Worm (Caenorhabditis elegans): ENCODE results near the gene srg-9.
A peak's percentile ranks its signal among the peaks of the same experiment; 100 is the strongest.

The srg-9 gene

DNA sequence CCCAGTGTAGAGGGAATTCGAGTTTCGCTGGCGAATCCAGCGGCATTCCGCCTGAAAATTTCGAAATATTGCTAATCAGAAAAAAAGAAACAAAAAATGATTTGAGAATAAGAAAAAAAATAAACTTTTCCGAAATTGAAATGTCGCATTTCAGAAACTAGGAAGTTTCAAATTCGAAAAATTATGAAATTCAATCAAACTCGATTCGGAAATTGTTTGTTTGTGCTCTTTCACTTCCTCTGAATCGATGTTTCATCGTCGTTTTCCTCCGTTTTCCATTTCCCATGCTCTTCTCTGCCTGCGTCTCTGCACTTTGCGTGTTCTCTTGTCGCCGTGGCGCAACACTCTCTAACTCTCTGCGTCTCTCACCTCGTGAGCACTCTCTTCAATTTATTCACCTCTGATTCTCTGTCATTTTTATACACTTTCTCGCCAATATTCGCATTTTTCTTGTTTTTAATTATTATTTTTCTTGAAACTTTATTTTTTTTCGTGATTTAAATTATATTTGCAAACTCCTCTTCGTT is 21.8 kb upstream of the srg-9 start, which contains the start of gene C18F10.7:
Gene C18F10.7 (minus strand): TSS at position 51 of the 527 bp plus-strand sequence.
- TF ChIP-seq B0336.3 (GFP tag; IDR thresholded peaks at IDR 0.05) (peak; percentile 58), ekl-4 (GFP tag; IDR thresholded peaks at IDR 0.05) (0 out of 2 replicates have a peak, but pooled peaks have one; percentile 48), ztf-18 (tag; optimal IDR thresholded peaks at IDR 0.05) (peak; percentile 33), ztf-26 (tag; optimal IDR thresholded peaks at IDR 0.05) (no peak), D2030.7 (GFP tag; IDR thresholded peaks at IDR 0.05) (peak; percentile 58), nhr-27 (tag; optimal IDR thresholded peaks at IDR 0.05) (no peak), C06A6.2 (GFP tag; conservative IDR thresholded peaks at IDR 0.05) (0 out of 2 replicates have a peak, but pooled peaks have one; percentile 16), K12H6.12 (tag; optimal IDR thresholded peaks at IDR 0.05) (no peak), tlf-1 (GFP tag; optimal IDR thresholded peaks at IDR 0.05) (no peak), snpc-1.3 (tag; optimal IDR thresholded peaks at IDR 0.05; ENCODE audit: insufficient read depth) (peak; percentile 83), efl-1 (GFP tag; optimal IDR thresholded peaks at IDR 0.05) (peak; percentile 35), tbx-9 (tag; optimal IDR thresholded peaks at IDR 0.05; ENCODE audit: borderline replicate concordance) (no peak), B0035.1 (tag; optimal IDR thresholded peaks at IDR 0.05) (no peak), nhr-80 (tag; optimal IDR thresholded peaks at IDR 0.05) (peak; percentile 8), snpc-3.4 (tag; optimal IDR thresholded peaks at IDR 0.05) (peak; percentile 70), dox-1 (GFP tag; IDR thresholded peaks at IDR 0.05) (peak; percentile 82), xnd-1 (tag; optimal IDR thresholded peaks at IDR 0.05) (peak; percentile 61), madf-8 (GFP tag; conservative IDR thresholded peaks at IDR 0.05) (peak; percentile 20; the same call in 1 of the 2 replicates), lin-54 (GFP tag; optimal IDR thresholded peaks at IDR 0.05) (peak; percentile 60), F57A8.1 (GFP tag; optimal IDR thresholded peaks at IDR 0.05) (no peak), Y53G8AR.9 (GFP tag; conservative IDR thresholded peaks at IDR 0.05) (peak; percentile 42; the same call in 1 of the 2 replicates), mxl-1 (tag; optimal IDR thresholded peaks at IDR 0.05) (no peak), tbp1 (GFP tag; optimal IDR thresholded peaks at IDR 0.05) (peak; percentile 38), F49E8.2 (tag; optimal IDR thresholded peaks at IDR 0.05; ENCODE audit: insufficient read depth) (peak; percentile 49), lin-40 (tag; optimal IDR thresholded peaks at IDR 0.05) (no peak), egrh-3 (GFP tag; IDR thresholded peaks at IDR 0.05) (peak; percentile 18; the same call in 1 of the 2 replicates), snpc-4 (GFP tag; optimal IDR thresholded peaks at IDR 0.05) (no peak), snpc-4 (tag; optimal IDR thresholded peaks at IDR 0.05) (peak in 2 of 4 experiments; percentile 9 to 39), ceh-40 (GFP tag; IDR thresholded peaks at IDR 0.05) (no peak), zfh-2 (GFP tag; conservative IDR thresholded peaks at IDR 0.05) (peak; percentile 68), him-1 (tag; optimal IDR thresholded peaks at IDR 0.05) (peak; percentile 2), mcd-1 (GFP tag; IDR thresholded peaks at IDR 0.05) (peak; percentile 66; the same call in 1 of the 2 replicates), lsl-1 (GFP tag; optimal IDR thresholded peaks at IDR 0.05) (peak; percentile 75), hsf-1 (GFP tag; IDR thresholded peaks at IDR 0.05) (peak; percentile 62), ZK185.1 (tag; optimal IDR thresholded peaks at IDR 0.05; ENCODE audit: poor library complexity, severe bottlenecking) (no peak), F33H1.4 (GFP tag; IDR thresholded peaks at IDR 0.05) (peak; percentile 47), lin-35 (GFP tag; optimal IDR thresholded peaks at IDR 0.05) (peak in 1 of 3 experiments; percentile 50), pbrm-1 (GFP tag; IDR thresholded peaks at IDR 0.05) (peak; percentile 60; the same call in 1 of the 2 replicates), hlh-12 (tag; optimal IDR thresholded peaks at IDR 0.05) (no peak), hmg-1.2 (GFP tag; IDR thresholded peaks at IDR 0.05) (peak; percentile 98), madf-6 (GFP tag; IDR thresholded peaks at IDR 0.05) (peak; percentile 82), athp-1 (tag; optimal IDR thresholded peaks at IDR 0.05) (peak; percentile 36), cebp-1 (GFP tag; IDR thresholded peaks at IDR 0.05) (peak; percentile 54; the same call in 1 of the 2 replicates), cebp-1 (tag; optimal IDR thresholded peaks at IDR 0.05) (peak; percentile 86), bed-1 (GFP tag; IDR thresholded peaks at IDR 0.05) (no peak)
